Fruit fly (Drosophila melanogaster): ENCODE measurements around the gene Pfas.

Gene Pfas

DNA sequence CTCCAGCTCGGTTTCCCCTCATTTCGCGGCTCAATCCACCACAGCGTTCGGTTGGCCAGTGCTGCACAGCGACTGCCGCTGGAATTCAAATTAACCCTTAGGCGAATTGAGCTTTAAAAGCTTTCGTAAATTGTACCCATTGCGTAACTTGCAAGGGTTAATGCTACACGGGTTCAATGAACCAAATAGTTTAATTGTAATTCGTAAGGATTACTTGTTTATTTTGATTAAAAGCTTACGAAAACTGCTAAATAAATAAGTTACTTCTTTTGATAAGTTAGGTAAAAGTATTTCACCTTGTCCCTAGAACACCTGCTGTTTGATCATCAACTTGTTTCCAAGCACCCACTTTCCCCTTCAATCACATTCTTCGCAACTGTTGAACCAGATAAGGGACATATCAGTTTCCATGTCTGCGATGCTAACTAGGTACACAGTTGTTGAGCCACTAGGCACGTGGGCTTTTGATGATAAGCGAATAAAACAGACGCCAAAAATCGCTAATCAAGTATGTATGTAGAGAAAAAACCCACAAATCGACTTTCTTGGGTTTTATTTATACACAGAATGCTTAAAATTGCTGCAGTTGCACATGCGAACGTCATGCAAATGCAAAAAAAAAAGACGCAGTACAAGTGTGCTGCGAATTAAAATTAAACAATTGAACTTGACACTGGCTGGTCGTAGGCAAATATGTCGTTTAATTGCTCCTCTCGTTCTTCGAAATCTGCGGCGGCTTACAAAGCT is at the start of gene Pfas:
Pfas (minus strand) TSS at position 79 of the 747 bp plus-strand sequence.
- no peak for TF ChIP-seq CTCF (optimal IDR thresholded peaks at IDR 0.05)
- TF ChIP-seq CG8478 (optimal IDR thresholded peaks at IDR 0.05) = no peak

DNA sequence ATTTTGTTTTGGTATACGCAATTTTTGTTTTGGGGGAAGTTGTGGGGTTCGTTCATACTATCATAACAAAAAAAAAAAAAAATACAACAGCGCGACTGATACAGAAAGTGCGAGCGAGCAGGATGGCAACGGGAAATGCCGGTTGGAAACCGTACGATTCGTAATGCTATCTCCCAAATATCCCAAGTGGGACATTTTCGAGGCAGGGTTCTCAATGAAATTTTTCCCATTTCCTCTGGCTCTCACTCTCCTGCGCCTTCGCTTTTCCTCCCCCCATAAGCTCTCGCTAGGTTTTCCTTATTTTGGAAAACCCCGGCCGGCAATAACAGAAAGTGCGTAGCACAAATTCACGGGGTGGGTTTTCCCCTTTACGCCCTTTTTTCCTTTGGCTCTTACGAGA is 46.5 kb upstream of the Pfas start:
- TF ChIP-seq CTCF (optimal IDR thresholded peaks at IDR 0.05) (no peak), CG8478 (optimal IDR thresholded peaks at IDR 0.05) (no peak)

DNA sequence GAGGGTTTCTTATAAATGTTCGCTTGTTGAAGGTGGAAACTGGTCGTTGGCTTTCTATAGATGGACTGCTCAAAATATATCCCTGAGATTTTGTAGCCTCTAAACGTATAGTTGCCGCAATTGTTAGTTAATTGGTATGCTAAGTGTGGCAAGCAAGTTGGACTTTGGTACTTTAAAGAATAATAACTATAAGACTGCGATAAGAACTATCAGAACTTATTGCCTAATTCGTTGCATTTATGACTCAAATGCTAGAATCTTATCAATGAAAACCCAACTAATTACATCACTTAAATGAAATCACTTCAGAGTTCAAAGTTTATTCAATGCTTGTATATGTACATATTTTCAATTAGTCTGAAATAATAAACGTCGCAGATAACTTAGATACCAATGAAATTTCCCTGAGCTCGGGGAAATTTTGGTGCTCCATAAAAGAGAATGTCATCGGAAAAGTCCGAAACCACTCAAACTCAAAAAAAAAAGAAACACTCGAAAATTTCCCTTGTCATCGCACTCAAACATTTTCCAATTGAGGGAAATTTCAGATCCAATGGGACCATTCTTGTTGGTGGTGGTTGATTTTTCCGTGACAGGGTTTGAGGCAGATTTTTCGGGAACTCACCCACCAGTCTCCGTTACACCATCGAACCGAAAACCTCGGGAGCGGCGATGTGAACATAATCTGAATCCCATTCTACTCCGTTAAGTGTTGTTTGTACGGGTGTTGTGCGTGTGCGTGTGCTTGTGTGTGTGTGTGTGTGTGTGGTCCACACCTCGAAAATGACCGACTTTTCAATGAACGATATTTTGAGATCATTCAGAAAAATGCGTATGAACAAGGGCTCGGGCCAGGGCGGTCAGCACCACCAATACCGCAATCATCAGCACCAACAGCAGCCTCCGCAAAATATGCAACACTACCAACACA is 45.2 kb upstream of the Pfas start, which contains the start of gene CG45075:
CG45075 (plus strand) TSS at position 627 of the 931 bp plus-strand sequence.
- TF ChIP-seq CTCF (optimal IDR thresholded peaks at IDR 0.05) (peak in 1 of 2 experiments; percentile 19), CG8478 (optimal IDR thresholded peaks at IDR 0.05) (no peak)

DNA sequence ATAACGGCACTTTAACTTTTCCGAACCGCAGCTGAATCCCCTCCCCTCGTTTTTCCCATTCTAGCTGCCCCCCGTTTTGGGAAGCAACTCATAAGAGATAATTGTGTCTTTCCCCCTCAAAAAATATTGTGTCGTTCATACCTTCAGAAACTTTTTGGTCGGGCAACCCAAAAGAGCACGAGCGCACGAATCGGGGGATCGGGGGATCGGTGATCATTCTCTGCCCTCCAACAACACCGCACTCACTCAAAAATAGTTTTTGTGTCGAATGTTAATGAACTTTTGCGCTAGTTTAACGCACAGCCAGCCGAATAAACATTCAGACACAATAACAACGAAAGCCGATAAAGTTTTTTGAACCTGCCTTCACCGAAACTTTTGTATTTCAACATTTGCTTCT is 44.5 kb upstream of the Pfas start:
- TF ChIP-seq CG8478 (optimal IDR thresholded peaks at IDR 0.05) (no peak), CTCF (optimal IDR thresholded peaks at IDR 0.05) (no peak)

DNA sequence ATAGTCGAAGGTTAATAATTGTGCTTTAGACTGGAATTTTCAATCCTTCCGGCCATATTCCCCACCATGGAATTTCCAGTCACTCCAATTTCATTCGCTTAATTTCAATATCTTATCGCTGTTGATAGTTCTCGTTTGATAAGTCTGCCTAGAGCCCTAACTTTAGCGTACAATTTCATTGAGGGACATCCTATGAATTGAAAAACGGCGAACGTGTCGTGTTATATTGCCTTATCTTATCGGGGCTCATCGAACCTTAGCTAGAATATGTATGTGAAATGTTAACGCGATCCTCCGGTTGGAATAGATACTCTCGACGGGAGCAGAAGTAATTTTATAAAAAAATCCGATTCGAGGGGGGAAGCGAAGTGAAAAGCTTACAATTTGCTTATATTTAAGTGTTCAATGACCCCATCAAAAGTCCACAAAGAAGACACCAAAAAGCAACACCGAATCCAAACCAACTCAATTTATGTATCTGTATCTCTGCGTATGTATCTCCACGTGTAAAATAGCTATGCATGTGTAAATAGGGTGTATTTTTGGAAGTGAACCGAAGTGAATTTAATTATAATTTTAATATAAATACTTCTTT is 43.9 kb upstream of the Pfas start:
- TF ChIP-seq CG8478 (optimal IDR thresholded peaks at IDR 0.05) = no peak
- no peak for TF ChIP-seq CTCF (optimal IDR thresholded peaks at IDR 0.05)

DNA sequence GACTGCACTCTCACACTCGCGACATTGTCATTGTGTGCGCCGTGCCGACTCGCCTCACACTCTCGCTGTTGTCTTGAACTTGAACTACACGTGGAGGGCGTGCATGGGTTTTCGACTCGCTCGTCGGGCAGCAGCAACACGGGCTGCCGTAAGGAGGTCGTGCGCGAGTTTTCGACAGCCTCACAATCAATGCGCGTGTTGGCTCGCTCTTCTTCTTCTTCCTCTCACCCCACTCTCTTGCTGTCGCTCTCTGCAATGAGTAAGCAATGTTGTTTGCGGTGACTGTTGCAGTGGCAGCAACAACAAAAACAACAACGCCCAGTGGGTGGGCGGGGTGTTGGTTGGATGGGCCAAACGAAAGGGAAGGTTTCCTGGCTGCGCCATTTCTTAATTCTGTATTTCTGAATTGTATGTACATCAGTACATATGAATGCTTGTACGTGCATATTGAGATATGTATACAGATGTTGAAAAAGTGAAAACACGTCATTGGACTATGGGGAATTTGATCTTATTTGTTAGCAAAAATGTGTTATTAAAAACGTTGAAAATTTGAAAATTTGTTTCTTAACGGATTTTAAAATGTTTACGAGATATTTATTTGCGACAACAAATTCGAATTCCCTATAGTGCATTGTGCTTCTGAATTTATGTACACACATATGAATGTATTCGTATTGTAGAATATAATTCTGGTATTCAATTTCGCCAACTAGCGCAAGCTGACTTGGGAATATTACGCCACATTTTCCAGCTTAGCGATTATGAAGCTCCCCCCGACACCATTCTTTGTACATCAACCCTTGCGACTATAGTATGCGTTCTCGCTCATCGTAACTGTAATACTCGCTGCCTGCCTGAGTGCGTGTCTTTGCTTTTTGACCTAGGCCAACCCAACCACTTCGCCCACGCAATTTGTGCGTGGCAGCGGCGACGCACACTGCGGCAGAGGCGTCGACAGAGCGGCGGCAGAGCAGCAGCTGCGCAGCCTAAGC is 42.8 kb upstream of the Pfas start:
- no peak for TF ChIP-seq CTCF (optimal IDR thresholded peaks at IDR 0.05)
- no peak for TF ChIP-seq CG8478 (optimal IDR thresholded peaks at IDR 0.05)

DNA sequence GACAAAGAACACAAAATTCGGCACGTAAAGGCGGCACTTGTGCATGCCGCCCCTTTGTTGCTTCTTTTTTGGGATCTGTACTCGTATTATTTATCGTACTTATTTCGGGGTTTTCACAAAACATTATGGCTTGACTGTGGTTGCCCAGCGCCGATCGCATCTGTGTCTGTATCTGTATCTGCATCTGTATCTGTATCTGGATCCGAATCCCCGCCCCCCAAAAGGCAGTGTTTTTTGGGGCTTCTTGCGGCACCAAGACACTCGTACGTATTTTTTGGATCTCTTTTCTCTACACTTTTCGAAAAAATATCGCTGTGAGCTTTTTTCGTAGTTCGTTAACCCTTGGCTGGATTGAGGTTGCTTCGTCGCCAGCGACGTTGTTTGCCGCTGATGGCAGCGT is 41.8 kb upstream of the Pfas start:
- TF ChIP-seq CTCF (optimal IDR thresholded peaks at IDR 0.05) = no peak
- TF ChIP-seq CG8478 (optimal IDR thresholded peaks at IDR 0.05) = no peak

DNA sequence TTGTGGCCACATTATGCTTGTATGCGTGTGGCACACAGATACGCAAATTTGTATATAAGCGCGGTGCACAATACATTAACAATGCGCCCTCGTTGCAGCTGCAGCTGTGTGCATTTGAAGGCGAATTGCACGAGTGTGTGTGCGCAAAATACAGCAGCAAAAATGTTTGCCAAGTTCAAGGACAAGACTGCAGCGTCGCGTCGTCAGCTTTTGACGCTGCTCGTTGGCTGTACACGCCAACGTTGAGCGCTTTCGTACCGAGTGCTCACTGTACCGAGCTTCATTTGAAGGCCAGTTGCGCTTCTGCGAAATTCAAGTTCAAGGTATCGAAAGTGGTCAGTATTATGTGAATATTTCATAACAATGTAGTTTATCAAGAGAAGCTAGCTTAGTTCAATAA is 40.9 kb upstream of the Pfas start:
- TF ChIP-seq CTCF (optimal IDR thresholded peaks at IDR 0.05) (no peak), CG8478 (optimal IDR thresholded peaks at IDR 0.05) (no peak)

DNA sequence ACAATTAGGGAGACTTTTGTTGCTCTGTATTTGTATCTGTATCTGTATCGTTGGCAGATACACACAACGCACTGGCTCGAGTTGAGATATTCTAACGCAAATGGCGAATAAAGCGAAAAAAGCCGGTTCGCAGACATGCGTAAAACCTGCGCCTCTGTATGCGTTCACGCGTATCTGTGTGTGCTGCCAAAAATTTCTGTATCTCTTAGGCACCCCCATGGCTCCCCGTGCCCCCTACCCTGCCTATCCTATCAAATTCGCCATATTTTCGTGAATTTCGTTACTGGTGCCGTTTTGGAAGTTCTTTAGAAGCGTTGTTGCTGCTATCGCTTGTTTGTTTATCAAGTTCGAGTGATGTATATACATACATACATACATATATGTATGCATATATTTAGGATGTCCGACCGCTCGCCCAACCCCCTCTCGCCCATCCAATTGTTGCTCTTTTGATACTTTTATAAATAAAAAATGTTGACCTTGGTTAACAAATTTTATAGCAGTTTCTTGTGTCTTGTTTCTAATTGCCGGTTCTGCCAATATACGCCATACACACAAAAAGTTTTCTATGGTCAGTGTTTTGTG is 40.0 kb upstream of the Pfas start:
- TF ChIP-seq CG8478 (optimal IDR thresholded peaks at IDR 0.05) (no peak), CTCF (optimal IDR thresholded peaks at IDR 0.05) (no peak)

DNA sequence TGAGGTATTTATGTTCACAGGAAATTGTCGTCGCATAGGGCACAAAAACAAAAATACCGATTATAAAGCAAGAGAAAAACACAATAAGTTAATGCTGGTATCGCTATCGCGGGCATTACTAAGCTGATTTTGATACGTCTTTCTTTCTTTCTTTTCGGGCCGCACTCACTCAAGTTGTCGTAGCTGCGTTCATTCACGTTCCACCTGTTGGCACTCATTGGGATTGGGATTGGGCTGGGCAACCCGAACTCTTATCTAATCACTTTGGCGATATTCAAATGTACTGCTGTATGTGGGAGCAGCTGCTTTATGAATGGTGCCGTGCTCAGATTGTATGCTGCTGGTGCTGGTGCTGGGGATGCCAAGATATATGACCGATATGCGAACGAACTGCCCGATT is 38.8 kb upstream of the Pfas start:
- TF ChIP-seq CG8478 (optimal IDR thresholded peaks at IDR 0.05) (no peak), CTCF (optimal IDR thresholded peaks at IDR 0.05) (no peak)

DNA sequence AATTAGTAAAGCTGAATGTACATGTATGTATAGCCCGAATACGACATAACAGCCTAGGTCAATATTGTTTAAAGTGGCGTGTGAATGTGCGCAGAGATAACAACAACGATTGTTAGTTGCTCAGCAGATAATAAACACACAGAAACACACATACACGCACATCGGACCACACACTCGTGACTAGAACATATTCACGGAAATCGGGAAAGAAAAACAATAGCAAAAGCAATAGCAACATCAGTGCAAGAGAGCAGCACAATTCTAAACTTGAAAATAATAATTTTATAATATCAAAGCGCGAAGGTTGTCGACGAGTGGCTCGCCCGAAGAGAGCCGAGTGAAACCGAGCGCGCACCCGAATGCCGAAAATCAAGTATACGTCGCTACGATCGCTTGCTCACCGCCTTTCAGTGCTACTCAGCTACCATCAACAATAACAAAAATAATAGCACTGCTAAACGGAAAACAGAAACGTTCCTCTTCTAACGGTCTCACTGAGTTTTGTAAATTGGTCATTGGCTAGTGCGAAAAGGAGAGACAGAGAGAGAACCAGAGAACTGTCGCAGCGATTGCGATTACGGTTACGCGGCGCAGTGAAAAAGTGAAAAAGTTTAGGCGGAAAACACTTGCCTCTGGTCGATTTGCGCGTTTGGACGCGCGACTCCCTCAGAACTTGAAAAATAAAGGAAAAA is 37.2 kb upstream of the Pfas start:
- no peak for TF ChIP-seq CTCF (optimal IDR thresholded peaks at IDR 0.05)
- TF ChIP-seq CG8478 (optimal IDR thresholded peaks at IDR 0.05) = no peak

DNA sequence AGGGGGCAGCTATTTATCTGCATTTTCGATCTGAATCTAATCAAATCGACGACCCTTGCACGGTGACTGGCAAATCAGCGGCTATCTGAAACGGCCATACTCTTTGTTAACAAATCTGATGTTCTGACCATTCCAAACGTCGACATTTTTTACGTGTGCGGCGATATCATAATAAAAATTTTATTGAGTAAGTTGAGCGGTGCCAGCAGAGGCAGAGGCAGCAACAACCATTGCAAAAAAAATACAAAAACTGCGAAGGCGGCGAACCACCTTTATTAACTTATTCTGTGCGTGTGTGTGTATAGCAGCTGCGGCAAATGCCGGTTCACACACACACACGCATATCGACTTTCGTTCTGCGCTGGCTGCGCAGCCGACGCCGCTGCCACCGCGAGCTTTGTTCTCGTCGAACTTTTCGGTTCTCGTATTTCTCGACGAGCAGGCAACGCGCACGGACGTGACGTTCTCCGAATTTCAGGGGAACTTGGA is 36.4 kb upstream of the Pfas start, which contains the start of gene Kr-h1:
Kr-h1 (plus strand) TSS at position 447 of the 489 bp plus-strand sequence.
- TF ChIP-seq CTCF (optimal IDR thresholded peaks at IDR 0.05) (no peak), CG8478 (optimal IDR thresholded peaks at IDR 0.05) (no peak)
